Worm (Caenorhabditis elegans) whole organism, late embryonic: Measurements from ENCODE around the gene fmi-1.

Experiments
- C08G9.2 ChIP-seq: sonication (generic microtip); optimal IDR thresholded peaks from 2 replicates; lab custom pipeline; 2016; ENCODE audit warnings: mild to moderate bottlenecking, missing genetic modification characterization, moderate library complexity, missing compliant biosample characterization
- C38D4.7 ChIP-seq: fragments of 200-800 bp; sonication (Bioruptor generic); optimal IDR thresholded peaks from 2 replicates; lab custom pipeline; 2018; ENCODE audit warnings: mild to moderate bottlenecking, missing genetic modification characterization, moderate library complexity, missing compliant biosample characterization
- K02D7.2 ChIP-seq: sonication (generic microtip); optimal IDR thresholded peaks from 2 replicates; lab custom pipeline; 2017; ENCODE audit warnings: mild to moderate bottlenecking, missing genetic modification characterization, missing compliant biosample characterization
- T23F11.4 ChIP-seq: fragments of 200-800 bp; sonication (Bioruptor generic); optimal IDR thresholded peaks from 2 replicates; lab custom pipeline; 2018; ENCODE audit warnings: mild to moderate bottlenecking, missing genetic modification characterization, missing compliant biosample characterization
- ceh-14 ChIP-seq: sonication (generic microtip); optimal IDR thresholded peaks from 2 replicates; lab custom pipeline; 2016; ENCODE audit warnings: missing genotype, missing genetic modification characterization, missing compliant biosample characterization
- ceh-18 ChIP-seq: sonication (generic microtip); optimal IDR thresholded peaks from 2 replicates; lab custom pipeline; 2016; ENCODE audit warnings: missing genetic modification characterization, missing compliant biosample characterization
- ceh-19 ChIP-seq: fragments of 200-800 bp; sonication (Bioruptor generic); optimal IDR thresholded peaks from 2 replicates; lab custom pipeline; 2018; ENCODE audit warnings: mild to moderate bottlenecking, missing genetic modification characterization, missing compliant biosample characterization
- ceh-30 ChIP-seq: fragments of 150-350 bp; optimal IDR thresholded peaks from 2 replicates; lab custom pipeline; 2014; ENCODE audit warnings: missing biosample characterization, missing genetic modification characterization
- ceh-31 ChIP-seq: sonication (generic microtip); optimal IDR thresholded peaks from 2 replicates; lab custom pipeline; 2016; ENCODE audit warnings: missing genetic modification characterization, missing compliant biosample characterization
- ceh-34 ChIP-seq: sonication (generic microtip); optimal IDR thresholded peaks from 2 replicates; lab custom pipeline; 2016; ENCODE audit warnings: mild to moderate bottlenecking, missing genetic modification characterization, missing compliant biosample characterization
- ceh-45 ChIP-seq: fragments of 200-800 bp; sonication (Bioruptor generic); IDR thresholded peaks from 2 replicates; pipeline ENCODE4 v1.3.6; 2022; ENCODE audit warnings: missing genetic modification reagents, missing genetic modification characterization, missing compliant biosample characterization
- ceh-48 ChIP-seq: sonication (generic microtip); optimal IDR thresholded peaks from 2 replicates; lab custom pipeline; 2016; ENCODE audit warnings: missing genetic modification characterization, inconsistent platforms, missing compliant biosample characterization
- dmd-4 ChIP-seq: sonication (generic microtip); optimal IDR thresholded peaks from 2 replicates; lab custom pipeline; 2016; ENCODE audit warnings: borderline replicate concordance, missing genetic modification characterization, missing compliant biosample characterization
- dve-1 ChIP-seq: sonication (generic microtip); optimal IDR thresholded peaks from 2 replicates; lab custom pipeline; 2017; ENCODE audit warnings: antibody characterized with exemption, mild to moderate bottlenecking, missing genetic modification characterization, missing compliant biosample characterization
- elt-2 ChIP-seq: sonication (generic microtip); optimal IDR thresholded peaks from 2 replicates; lab custom pipeline; 2016; ENCODE audit warnings: missing genetic modification reagents, missing genetic modification characterization, missing compliant biosample characterization
- elt-4 ChIP-seq: sonication (generic microtip); optimal IDR thresholded peaks from 2 replicates; lab custom pipeline; 2016; ENCODE audit warnings: missing genetic modification characterization, missing compliant biosample characterization
- ets-4 ChIP-seq: sonication (generic microtip); optimal IDR thresholded peaks from 2 replicates; lab custom pipeline; 2016; ENCODE audit warnings: missing genetic modification characterization, missing compliant biosample characterization
- gmeb-2 ChIP-seq: sonication (generic microtip); optimal IDR thresholded peaks from 2 replicates; lab custom pipeline; 2016; ENCODE audit warnings: missing genetic modification characterization, inconsistent platforms, missing compliant biosample characterization
- hlh-30 ChIP-seq: sonication (generic microtip); optimal IDR thresholded peaks from 2 replicates; lab custom pipeline; 2017; ENCODE audit warnings: antibody characterized with exemption, missing genetic modification characterization, missing compliant biosample characterization; ENCODE audit not compliant: insufficient read depth
- hlh-8 ChIP-seq: sonication (generic microtip); optimal IDR thresholded peaks from 2 replicates; lab custom pipeline; 2016; ENCODE audit warnings: missing genotype, missing genetic modification characterization, missing compliant biosample characterization
- lim-6 ChIP-seq: sonication (generic microtip); optimal IDR thresholded peaks from 2 replicates; lab custom pipeline; 2016; ENCODE audit warnings: missing genetic modification characterization, missing compliant biosample characterization
- lin-11 ChIP-seq: fragments of 200-800 bp; sonication (Bioruptor generic); optimal IDR thresholded peaks from 2 replicates; lab custom pipeline; 2018; ENCODE audit warnings: mild to moderate bottlenecking, missing genetic modification characterization, missing compliant biosample characterization
- nfya-1 ChIP-seq: sonication (generic microtip); optimal IDR thresholded peaks from 2 replicates; lab custom pipeline; 2017; ENCODE audit warnings: missing genetic modification characterization, mild to moderate bottlenecking, missing compliant biosample characterization, antibody characterized with exemption, moderate library complexity
- nhr-11 ChIP-seq: fragments of 150-350 bp; optimal IDR thresholded peaks from 2 replicates; lab custom pipeline; 2014; ENCODE audit warnings: missing biosample characterization, missing genetic modification characterization
- pag-3 ChIP-seq: sonication (generic microtip); optimal IDR thresholded peaks from 2 replicates; lab custom pipeline; 2016; ENCODE audit warnings: missing compliant biosample characterization, missing genetic modification characterization, borderline replicate concordance
- pat-9 ChIP-seq: fragments of 200-800 bp; sonication (Bioruptor generic); optimal IDR thresholded peaks from 2 replicates; lab custom pipeline; 2018; ENCODE audit warnings: mild to moderate bottlenecking, missing genetic modification characterization, moderate library complexity, missing compliant biosample characterization
- pha-4 ChIP-seq: fragments of 150-350 bp; optimal IDR thresholded peaks from 2 replicates; lab custom pipeline; 2018; ENCODE audit warnings: missing biosample characterization, missing genetic modification reagents, missing genetic modification characterization
- pqm-1 ChIP-seq: sonication (generic microtip); optimal IDR thresholded peaks from 2 replicates; lab custom pipeline; 2016; ENCODE audit warnings: missing genetic modification characterization, missing compliant biosample characterization
- pros-1 ChIP-seq: fragments of 150-350 bp; optimal IDR thresholded peaks from 2 replicates; lab custom pipeline; 2014; ENCODE audit warnings: missing biosample characterization, missing genetic modification reagents, missing genetic modification characterization
- ref-2 ChIP-seq: sonication (generic microtip); optimal IDR thresholded peaks from 2 replicates; lab custom pipeline; 2016; ENCODE audit warnings: missing genetic modification characterization, missing compliant biosample characterization
- rnt-1 ChIP-seq: sonication (generic microtip); optimal IDR thresholded peaks from 2 replicates; lab custom pipeline; 2016; ENCODE audit warnings: missing genetic modification characterization, missing compliant biosample characterization
- sdc-2 ChIP-seq: sonication (generic microtip); optimal IDR thresholded peaks from 2 replicates; lab custom pipeline; 2016; ENCODE audit warnings: missing genotype, missing genetic modification characterization, missing compliant biosample characterization
- sox-4 ChIP-seq: sonication (generic microtip); optimal IDR thresholded peaks from 2 replicates; lab custom pipeline; 2017; ENCODE audit warnings: mild to moderate bottlenecking, missing genetic modification characterization, inconsistent platforms, missing compliant biosample characterization
- syd-9 ChIP-seq: sonication (generic microtip); optimal IDR thresholded peaks from 2 replicates; lab custom pipeline; 2016; ENCODE audit warnings: mild to moderate bottlenecking, missing genetic modification characterization, moderate library complexity, missing compliant biosample characterization
- tbx-2 ChIP-seq: sonication (generic microtip); optimal IDR thresholded peaks from 2 replicates; lab custom pipeline; 2016; ENCODE audit warnings: missing genetic modification characterization, missing compliant biosample characterization
- tbx-7 ChIP-seq: sonication (generic microtip); optimal IDR thresholded peaks from 2 replicates; lab custom pipeline; 2016; ENCODE audit warnings: missing genotype, missing genetic modification characterization, missing compliant biosample characterization
- unc-42 ChIP-seq: sonication (generic microtip); optimal IDR thresholded peaks from 2 replicates; lab custom pipeline; 2016; ENCODE audit warnings: missing genotype, missing genetic modification characterization, missing compliant biosample characterization
- unc-55 ChIP-seq: sonication (generic microtip); optimal IDR thresholded peaks from 2 replicates; lab custom pipeline; 2017; ENCODE audit warnings: missing biosample characterization, missing genetic modification reagents, missing genetic modification characterization
- unc-86 ChIP-seq: sonication (generic microtip); optimal IDR thresholded peaks from 2 replicates; lab custom pipeline; 2016; ENCODE audit warnings: missing genetic modification characterization, missing compliant biosample characterization
- zip-5 ChIP-seq: sonication (generic microtip); optimal IDR thresholded peaks from 2 replicates; lab custom pipeline; 2016; ENCODE audit warnings: missing genetic modification characterization, missing compliant biosample characterization

Gene fmi-1

DNA sequence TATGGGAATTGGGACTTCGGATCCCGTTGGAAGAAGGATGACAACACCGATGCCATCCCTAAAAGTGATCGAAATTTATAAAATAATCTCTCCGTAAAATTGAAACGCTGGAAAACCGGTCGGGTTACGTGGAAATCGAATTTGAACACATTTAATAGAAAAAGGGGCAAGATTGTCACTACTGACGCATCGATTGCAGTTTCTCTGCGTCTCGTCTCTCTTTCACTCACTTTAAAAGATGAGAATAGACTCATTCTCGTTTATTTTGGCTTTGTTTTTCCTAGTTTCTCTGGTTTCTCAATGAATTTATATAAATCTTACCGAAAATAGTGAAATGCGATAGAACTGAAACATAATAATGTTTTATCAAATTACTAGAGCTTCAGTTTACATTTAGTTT is 22.8 kb downstream of the fmi-1 start, which contains the start of gene scyl-1:
Gene scyl-1, minus strand, starts transcription at position 56 of the 400 bp plus-strand sequence.
- TF ChIP-seq pqm-1 = no peak
- TF ChIP-seq lim-6 (tag; lab: Kevin White, UChicago) = no peak
- peak; percentile 56 for TF ChIP-seq ceh-14 (tag; lab: Kevin White, UChicago)
- peak; percentile 54 for TF ChIP-seq rnt-1 (tag; lab: Kevin White, UChicago)
- TF ChIP-seq ceh-45 (GFP tag; lab: Robert Waterston, UW) = no peak
- TF ChIP-seq gmeb-2 (tag; lab: Kevin White, UChicago) = peak; percentile 27
- TF ChIP-seq unc-42 (tag; lab: Kevin White, UChicago) = peak; percentile 84
- TF ChIP-seq dve-1 = peak; percentile 23
- peak; percentile 32 for TF ChIP-seq sox-4
- TF ChIP-seq ceh-19 (GFP tag; lab: Kevin White, UChicago) = peak; percentile 28
- peak; percentile 58 for TF ChIP-seq ceh-34 (tag; lab: Kevin White, UChicago)
- TF ChIP-seq nhr-11 = no peak
- TF ChIP-seq elt-4 (tag; lab: Kevin White, UChicago) = no peak
- TF ChIP-seq tbx-7 (tag; lab: Kevin White, UChicago) = no peak
- no peak for TF ChIP-seq pag-3 (tag; lab: Kevin White, UChicago)
- TF ChIP-seq zip-5 = peak; percentile 15
- TF ChIP-seq elt-2 = peak; percentile 57
- TF ChIP-seq K02D7.2 (tag; lab: Kevin White, UChicago) = no peak
- no peak for TF ChIP-seq ets-4
- TF ChIP-seq tbx-2 (tag; lab: Kevin White, UChicago) = peak; percentile 54
- no peak for TF ChIP-seq dmd-4 (tag; lab: Kevin White, UChicago)
- TF ChIP-seq hlh-8 (tag; lab: Kevin White, UChicago) = peak; percentile 9
- peak; percentile 65 for TF ChIP-seq nfya-1
- peak; percentile 16 for TF ChIP-seq syd-9 (tag; lab: Kevin White, UChicago)
- TF ChIP-seq lin-11 = peak; percentile 6
- TF ChIP-seq C38D4.7 (GFP tag; lab: Kevin White, UChicago) = no peak
- peak; percentile 44 for TF ChIP-seq ceh-18
- TF ChIP-seq C08G9.2 = peak; percentile 22
- TF ChIP-seq unc-55 (GFP tag; lab: Kevin White, UChicago) = peak; percentile 68
- TF ChIP-seq pros-1 (tag; lab: Kevin White, UChicago) = no peak
- peak; percentile 43 for TF ChIP-seq ceh-48
- peak; percentile 8 for TF ChIP-seq sdc-2 (tag; lab: Kevin White, UChicago)
- TF ChIP-seq unc-86 (tag; lab: Kevin White, UChicago) = no peak
- TF ChIP-seq ceh-31 (tag; lab: Kevin White, UChicago) = peak; percentile 59
- TF ChIP-seq pat-9 (tag; lab: Kevin White, UChicago) = peak; percentile 13
- TF ChIP-seq ceh-30 (tag; lab: Kevin White, UChicago) = no peak
- TF ChIP-seq ref-2 (tag; lab: Kevin White, UChicago) = peak; percentile 12

- TF ChIP-seq unc-55 (GFP tag; lab: Kevin White, UChicago) = peak; percentile 31
- peak; percentile 56 for TF ChIP-seq elt-2
- no peak for TF ChIP-seq hlh-8 (tag; lab: Kevin White, UChicago)
These were observed 24.4 kb downstream of the fmi-1 start, which contains the start of gene lap-2 for ce11 chrV:13043195-13043762. lap-2 (plus strand) TSS chrV:13043712.

ce11 chrV:13043832-13044521 is 25.1 kb downstream of the fmi-1 start:
- TF ChIP-seq gmeb-2 (tag; lab: Kevin White, UChicago) (no peak), hlh-30 (peak; percentile 56), elt-2 (peak; percentile 43), pha-4 (tag; lab: Kevin White, UChicago) (no peak), T23F11.4 (GFP tag; lab: Kevin White, UChicago) (no peak)
